Worm (Caenorhabditis elegans) whole organism, early embryonic: ENCODE data around the gene fbxa-72.

Experiments used
- B0310.2 ChIP-seq: sonication (generic microtip); optimal IDR thresholded peaks from 2 replicates; lab custom pipeline; 2016; ENCODE audit warnings: mild to moderate bottlenecking, missing genetic modification characterization, missing compliant biosample characterization
- F13C5.2 ChIP-seq: sonication (generic microtip); optimal IDR thresholded peaks from 2 replicates; lab custom pipeline; 2017; ENCODE audit warnings: mild to moderate bottlenecking, missing genetic modification characterization, inconsistent platforms, missing compliant biosample characterization
- aly-1 ChIP-seq: sonication (generic microtip); optimal IDR thresholded peaks from 2 replicates; lab custom pipeline; 2016; ENCODE audit warnings: missing genetic modification characterization, missing compliant biosample characterization
- ama-1 ChIP-seq: fragments of 150-350 bp; optimal IDR thresholded peaks from 2 replicates; lab custom pipeline; 2014
- ceh-13 ChIP-seq: fragments of 200-800 bp; sonication (Bioruptor generic); optimal IDR thresholded peaks from 2 replicates; lab custom pipeline; 2018; ENCODE audit warnings: mild to moderate bottlenecking, missing genetic modification characterization, missing compliant biosample characterization
- ceh-36 ChIP-seq: sonication (generic microtip); optimal IDR thresholded peaks from 2 replicates; lab custom pipeline; 2016; ENCODE audit warnings: missing genetic modification characterization, inconsistent platforms, missing compliant biosample characterization
- ets-7 ChIP-seq: sonication (generic microtip); optimal IDR thresholded peaks from 2 replicates; lab custom pipeline; 2016; ENCODE audit warnings: missing genotype, missing genetic modification characterization, missing compliant biosample characterization
- flt-1 ChIP-seq: fragments of 200-800 bp; sonication (Bioruptor generic); IDR thresholded peaks from 2 replicates; pipeline ENCODE4 v1.3.6; 2022; ENCODE audit warnings: missing genetic modification characterization, missing compliant biosample characterization
- hmbx-1 ChIP-seq: sonication (generic microtip); optimal IDR thresholded peaks from 2 replicates; lab custom pipeline; 2016; ENCODE audit warnings: mild to moderate bottlenecking, missing genetic modification characterization, missing compliant biosample characterization
- hmg-4 ChIP-seq: fragments of 200-800 bp; sonication (Bioruptor generic); optimal IDR thresholded peaks from 2 replicates; lab custom pipeline; 2018; ENCODE audit warnings: mild to moderate bottlenecking, missing genetic modification characterization, missing compliant biosample characterization
- hnd-1 ChIP-seq: sonication (generic microtip); optimal IDR thresholded peaks from 2 replicates; lab custom pipeline; 2016; ENCODE audit warnings: missing genetic modification characterization, missing compliant biosample characterization
- pes-1 ChIP-seq: fragments of 200-800 bp; sonication (Bioruptor generic); IDR thresholded peaks from 2 replicates; pipeline ENCODE4 v1.3.6; 2022; ENCODE audit warnings: missing genetic modification reagents, missing genetic modification characterization, missing compliant biosample characterization
- scrt-1 ChIP-seq: fragments of 200-800 bp; sonication (Bioruptor generic); IDR thresholded peaks from 2 replicates; pipeline ENCODE4 v1.3.6; 2022; ENCODE audit warnings: missing genetic modification characterization, missing compliant biosample characterization
- sea-1 ChIP-seq: fragments of 200-800 bp; sonication (Bioruptor generic); conservative IDR thresholded peaks from 2 replicates; pipeline ENCODE4 v1.3.6; 2022; ENCODE audit warnings: missing genetic modification characterization, missing compliant biosample characterization
- tbx-11 ChIP-seq: fragments of 200-800 bp; sonication (Bioruptor generic); IDR thresholded peaks from 2 replicates; pipeline ENCODE4 v1.3.6; 2022; ENCODE audit warnings: missing genetic modification characterization, missing compliant biosample characterization
- tbx-37 ChIP-seq: fragments of 200-800 bp; sonication (Bioruptor generic); conservative IDR thresholded peaks from 2 replicates; pipeline ENCODE4 v1.3.6; 2022; ENCODE audit warnings: missing genetic modification reagents, missing genetic modification characterization, missing compliant biosample characterization
- tra-4 ChIP-seq: sonication (generic microtip); optimal IDR thresholded peaks from 2 replicates; lab custom pipeline; 2017; ENCODE audit warnings: missing genetic modification characterization, missing compliant biosample characterization

The fbxa-72 gene

DNA sequence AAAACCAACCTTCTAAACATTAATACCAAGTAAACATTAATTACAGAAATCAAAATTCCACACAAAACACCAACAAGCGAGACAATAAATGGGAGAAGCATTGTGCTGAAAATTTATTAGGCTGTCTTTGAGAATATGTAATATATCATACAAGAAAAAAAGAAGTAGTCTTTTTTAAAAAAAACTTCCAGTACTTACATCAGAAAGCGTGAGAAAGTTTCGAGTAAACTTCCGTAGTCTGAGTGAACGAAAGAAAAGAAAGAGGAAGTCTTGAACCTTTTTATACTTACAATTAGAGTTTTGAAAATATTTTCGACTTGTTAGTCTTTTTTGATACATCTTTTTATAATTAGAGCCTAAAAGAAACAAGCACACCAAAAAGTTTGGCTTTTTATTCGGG is 43.2 kb upstream of the fbxa-72 start, which contains the start of gene srbc-40:
srbc-40 (minus strand) TSS at position 101 of the 400 bp plus-strand sequence.
- TF ChIP-seq ceh-36 (no peak), sea-1 (GFP tag; lab: Robert Waterston, UW) (no peak), flt-1 (GFP tag; lab: Robert Waterston, UW) (no peak), tra-4 (tag; lab: Kevin White, UChicago) (no peak)

- TF ChIP-seq scrt-1 (GFP tag; lab: Robert Waterston, UW) (no peak), ets-7 (tag; lab: Kevin White, UChicago) (no peak), ceh-36 (no peak), hmg-4 (GFP tag; lab: Kevin White, UChicago) (no peak), flt-1 (GFP tag; lab: Robert Waterston, UW) (no peak), hmbx-1 (tag; lab: Kevin White, UChicago) (no peak), ceh-13 (GFP tag; lab: Kevin White, UChicago) (no peak)
Measured at ce11 chrV:712882-713281, 36.3 kb upstream of the fbxa-72 start, which contains the start of gene cyp-33C11. TSS of gene cyp-33C11 (minus strand) at chrV:712982.

ce11 chrV:708808-709207 is 32.3 kb upstream of the fbxa-72 start, which contains the start of gene srbc-39:
TSS of gene srbc-39 (plus strand) at chrV:709108.
- TF ChIP-seq tbx-37 (no peak), ceh-13 (GFP tag; lab: Kevin White, UChicago) (no peak), pes-1 (no peak), ceh-36 (no peak), tra-4 (tag; lab: Kevin White, UChicago) (no peak), aly-1 (tag; lab: Kevin White, UChicago) (no peak), hmbx-1 (tag; lab: Kevin White, UChicago) (no peak), scrt-1 (GFP tag; lab: Robert Waterston, UW) (no peak), tbx-11 (GFP tag; lab: Robert Waterston, UW) (no peak), flt-1 (GFP tag; lab: Robert Waterston, UW) (no peak), ama-1 (lab: Kevin White, UChicago) (no peak), sea-1 (GFP tag; lab: Robert Waterston, UW) (no peak), F13C5.2 (no peak), B0310.2 (tag; lab: Kevin White, UChicago) (no peak), hnd-1 (tag; lab: Kevin White, UChicago) (no peak), ets-7 (tag; lab: Kevin White, UChicago) (no peak), hmg-4 (GFP tag; lab: Kevin White, UChicago) (no peak)

DNA sequence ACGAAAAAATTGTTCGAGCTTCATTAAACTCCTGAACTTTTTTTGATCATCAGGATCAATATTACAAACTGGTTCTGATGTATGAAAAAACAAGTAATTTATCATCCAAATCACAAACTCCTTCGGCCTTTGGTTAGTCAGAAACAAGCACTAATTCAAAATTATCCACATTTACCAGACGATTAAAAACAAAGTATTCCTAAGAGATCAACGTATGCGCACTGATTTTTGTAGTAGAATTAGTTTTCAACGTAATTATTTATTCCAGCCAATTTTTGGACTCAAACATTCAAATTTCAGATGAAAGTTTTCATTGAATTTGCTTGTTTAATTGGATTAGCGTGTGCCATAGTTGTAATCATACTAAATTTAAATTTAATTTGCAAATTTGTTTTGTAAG is 30.4 kb upstream of the fbxa-72 start, which contains the start of gene srbc-38:
srbc-38 (plus strand) TSS at position 301 of the 400 bp plus-strand sequence.
- TF ChIP-seq hnd-1 (tag; lab: Kevin White, UChicago) (no peak), sea-1 (GFP tag; lab: Robert Waterston, UW) (no peak), hmg-4 (GFP tag; lab: Kevin White, UChicago) (no peak), tbx-37 (no peak), flt-1 (GFP tag; lab: Robert Waterston, UW) (no peak), B0310.2 (tag; lab: Kevin White, UChicago) (no peak), ama-1 (lab: Kevin White, UChicago) (no peak), ceh-13 (GFP tag; lab: Kevin White, UChicago) (no peak), pes-1 (no peak), ets-7 (tag; lab: Kevin White, UChicago) (no peak), hmbx-1 (tag; lab: Kevin White, UChicago) (no peak), F13C5.2 (no peak)

DNA sequence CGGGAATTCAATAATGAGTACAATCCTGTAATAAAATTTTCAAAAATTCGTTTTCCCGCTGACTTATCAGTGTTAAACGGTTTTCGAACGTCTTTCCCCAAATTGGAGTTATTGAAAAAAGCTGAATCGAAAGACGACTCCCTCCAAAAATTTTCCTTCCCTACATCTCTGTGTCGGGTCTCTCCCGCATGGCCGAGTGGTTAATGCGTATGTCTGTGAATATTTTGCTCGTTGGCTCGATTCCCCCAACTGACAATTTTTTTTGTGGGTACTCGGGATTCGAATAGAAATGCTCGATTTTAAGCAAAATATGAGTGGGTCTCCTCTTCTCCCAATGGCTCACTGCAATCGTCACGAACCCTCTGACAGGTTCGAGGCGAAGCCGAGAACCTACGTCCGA is 29.9 kb upstream of the fbxa-72 start:
- 0 out of 2 replicates have a peak, but pooled peaks have one; percentile 4 for TF ChIP-seq tbx-37
- peak; percentile 68; the same call in 1 of the 2 replicates for TF ChIP-seq scrt-1 (GFP tag; lab: Robert Waterston, UW)
- TF ChIP-seq tbx-11 (GFP tag; lab: Robert Waterston, UW), result peak; percentile 27; the same call in 1 of the 2 replicates
- peak; percentile 78 for TF ChIP-seq pes-1
- peak; percentile 37; the same call in 1 of the 2 replicates for TF ChIP-seq flt-1 (GFP tag; lab: Robert Waterston, UW)

DNA sequence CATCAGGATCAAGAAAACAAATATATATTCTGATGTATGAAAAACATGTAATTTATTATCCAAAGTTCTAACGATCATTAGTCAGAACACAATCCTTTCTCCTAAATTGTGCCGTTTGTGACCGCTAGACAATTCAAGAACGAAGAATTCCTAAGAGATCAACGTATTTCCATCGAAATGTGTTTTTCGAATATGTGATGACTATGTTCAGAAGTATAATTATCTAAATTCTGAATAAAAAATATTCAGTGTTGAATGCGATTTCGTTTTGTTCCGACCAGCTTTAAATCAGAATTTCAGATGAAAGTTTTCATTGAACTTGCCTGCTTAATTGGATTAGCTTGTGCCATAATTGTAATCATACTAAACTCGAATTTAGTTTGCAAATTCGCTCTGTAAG is 25.7 kb upstream of the fbxa-72 start, which contains the start of gene srbc-37:
srbc-37 (plus strand) TSS at position 301 of the 400 bp plus-strand sequence.
- TF ChIP-seq ceh-36, result no peak
- no peak for TF ChIP-seq flt-1 (GFP tag; lab: Robert Waterston, UW)
- TF ChIP-seq hmg-4 (GFP tag; lab: Kevin White, UChicago), result no peak
- no peak for TF ChIP-seq tra-4 (tag; lab: Kevin White, UChicago)
- TF ChIP-seq ets-7 (tag; lab: Kevin White, UChicago), result no peak
- no peak for TF ChIP-seq hnd-1 (tag; lab: Kevin White, UChicago)
- TF ChIP-seq ama-1 (lab: Kevin White, UChicago), result no peak
- no peak for TF ChIP-seq ceh-13 (GFP tag; lab: Kevin White, UChicago)

DNA sequence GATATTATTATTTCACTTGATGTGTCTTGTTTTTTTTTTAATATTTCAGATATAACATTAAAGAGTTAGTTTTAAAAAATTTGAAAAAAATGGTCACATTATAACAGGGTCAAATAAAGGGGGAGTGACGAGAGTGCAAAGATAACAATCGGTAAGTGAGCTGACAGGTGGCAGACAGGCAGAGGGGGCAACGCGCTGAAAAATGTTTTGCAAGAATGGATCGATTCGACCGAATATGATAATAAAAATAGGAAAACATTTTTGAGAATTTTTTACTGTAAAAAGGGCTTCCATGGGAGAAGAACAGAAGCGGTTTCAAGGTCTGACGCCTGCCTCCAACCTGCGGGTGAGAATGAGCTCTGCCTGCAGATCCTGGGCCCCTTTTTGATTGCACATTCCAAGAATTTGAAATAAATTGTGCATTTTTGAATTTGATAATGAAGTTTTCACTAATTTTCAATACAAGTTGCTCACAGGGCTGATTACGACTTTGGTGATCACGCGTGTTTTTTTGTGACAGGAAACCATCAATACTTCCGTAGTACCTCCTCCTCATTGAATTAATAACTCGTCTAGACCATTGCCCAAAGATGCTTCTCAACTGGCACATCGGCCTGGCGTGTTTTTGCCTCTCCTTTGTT is 23.1 kb upstream of the fbxa-72 start, which contains the start of the genes ugt-29 and srx-5:
ugt-29 (minus strand) TSS at position 101 of the 641 bp plus-strand sequence.
srx-5 (plus strand) TSS at position 591 of the 641 bp plus-strand sequence.
- TF ChIP-seq hnd-1 (tag; lab: Kevin White, UChicago), result no peak
- TF ChIP-seq hmg-4 (GFP tag; lab: Kevin White, UChicago), result no peak
- TF ChIP-seq F13C5.2, result no peak
- no peak for TF ChIP-seq ceh-36
- no peak for TF ChIP-seq ets-7 (tag; lab: Kevin White, UChicago)
- TF ChIP-seq tra-4 (tag; lab: Kevin White, UChicago), result no peak
- no peak for TF ChIP-seq hmbx-1 (tag; lab: Kevin White, UChicago)
- TF ChIP-seq sea-1 (GFP tag; lab: Robert Waterston, UW), result no peak
- TF ChIP-seq aly-1 (tag; lab: Kevin White, UChicago), result no peak
- no peak for TF ChIP-seq pes-1
- no peak for TF ChIP-seq ama-1 (lab: Kevin White, UChicago)
- TF ChIP-seq tbx-37, result no peak
- no peak for TF ChIP-seq B0310.2 (tag; lab: Kevin White, UChicago)
- TF ChIP-seq scrt-1 (GFP tag; lab: Robert Waterston, UW), result no peak
- TF ChIP-seq ceh-13 (GFP tag; lab: Kevin White, UChicago), result no peak
